Fruit fly (Drosophila melanogaster) whole organism, embryonic: ENCODE results near the gene HIPP1.

Experiments used
- Blimp-1 ChIP-seq: fragments of 200-800 bp; sonication (Bioruptor generic); optimal IDR thresholded peaks from 3 replicates; lab custom pipeline; 2018; ENCODE audit warnings: missing biosample characterization, missing genetic modification characterization, mild to moderate bottlenecking, moderate library complexity, missing genetic modification reagents
- C15 ChIP-seq: fragments of 200-800 bp; sonication (Bioruptor generic); IDR thresholded peaks from 3 replicates; pipeline ENCODE4 v1.3.6; 2022; ENCODE audit warnings: missing biosample characterization, missing genetic modification characterization
- CG10543 ChIP-seq: fragments of 200-800 bp; sonication (Bioruptor generic); optimal IDR thresholded peaks from 3 replicates; lab custom pipeline; 2017; ENCODE audit warnings: missing biosample characterization, mild to moderate bottlenecking, missing genetic modification characterization, moderate library complexity
- CG11398 ChIP-seq: fragments of 200-800 bp; sonication (Bioruptor generic); optimal IDR thresholded peaks from 2 replicates; lab custom pipeline; 2016; ENCODE audit warnings: missing biosample characterization, missing genetic modification characterization
- CG11456 ChIP-seq: fragments of 200-800 bp; sonication (Bioruptor generic); IDR thresholded peaks from 3 replicates; pipeline ENCODE4 v1.3.6; 2022; ENCODE audit warnings: missing biosample characterization, missing genetic modification characterization
- CG12659 ChIP-seq: fragments of 200-800 bp; sonication (Bioruptor generic); optimal IDR thresholded peaks from 3 replicates; lab custom pipeline; 2017; ENCODE audit warnings: mild to moderate bottlenecking, missing biosample characterization, missing genetic modification reagents, missing genetic modification characterization
- CG13775 ChIP-seq: fragments of 200-800 bp; sonication (Bioruptor generic); optimal IDR thresholded peaks from 3 replicates; lab custom pipeline; 2017; ENCODE audit warnings: missing biosample characterization, mild to moderate bottlenecking, missing genetic modification characterization
- CG13894 ChIP-seq: fragments of 200-800 bp; sonication (Bioruptor generic); optimal IDR thresholded peaks from 3 replicates; lab custom pipeline; 2018; ENCODE audit warnings: missing biosample characterization, mild to moderate bottlenecking, missing genetic modification characterization, moderate library complexity
- CG15514 ChIP-seq: fragments of 200-800 bp; sonication (Bioruptor generic); optimal IDR thresholded peaks from 3 replicates; lab custom pipeline; 2017; ENCODE audit warnings: missing biosample characterization, missing genetic modification characterization, mild to moderate bottlenecking, moderate library complexity, missing genetic modification reagents
- CG17186 ChIP-seq: fragments of 200-800 bp; sonication (Bioruptor generic); optimal IDR thresholded peaks from 3 replicates; lab custom pipeline; 2017; ENCODE audit warnings: missing biosample characterization, missing genetic modification reagents, missing genetic modification characterization
- CG17912 ChIP-seq: fragments of 200-800 bp; sonication (Bioruptor generic); optimal IDR thresholded peaks from 2 replicates; lab custom pipeline; 2018; ENCODE audit warnings: missing biosample characterization, mild to moderate bottlenecking, missing genetic modification characterization
- CG18011 ChIP-seq: fragments of 200-800 bp; sonication (Bioruptor generic); optimal IDR thresholded peaks from 2 replicates; lab custom pipeline; 2017; ENCODE audit warnings: missing biosample characterization, missing genetic modification characterization, mild to moderate bottlenecking, moderate library complexity, missing genotype
- CG3281 ChIP-seq: fragments of 200-800 bp; sonication (Bioruptor generic); optimal IDR thresholded peaks from 3 replicates; lab custom pipeline; 2017; ENCODE audit warnings: missing biosample characterization, mild to moderate bottlenecking, missing genetic modification characterization
- CG43689 ChIP-seq: fragments of 200-800 bp; sonication (Bioruptor generic); IDR thresholded peaks from 2 replicates; pipeline ENCODE4 v1.3.6; 2022; ENCODE audit warnings: missing biosample characterization, missing genetic modification characterization
- CG8290 ChIP-seq, 3 experiments: fragments of 200-800 bp; sonication (Bioruptor generic); optimal IDR thresholded peaks; 2 replicates each; lab custom pipeline; 2016 to 2019; ENCODE audit warnings: missing biosample characterization in 3 of 3, missing genetic modification characterization in 3 of 3, mild to moderate bottlenecking in 2 of 3, moderate library complexity in 1 of 3
- Dp ChIP-seq: fragments of 200-800 bp; sonication (Bioruptor generic); optimal IDR thresholded peaks from 2 replicates; lab custom pipeline; 2018; ENCODE audit warnings: missing biosample characterization, mild to moderate bottlenecking, missing genetic modification characterization, moderate library complexity
- ERR ChIP-seq: fragments of 200-800 bp; sonication (Bioruptor generic); optimal IDR thresholded peaks from 2 replicates; lab custom pipeline; 2016; ENCODE audit warnings: missing biosample characterization, missing genetic modification characterization
- Fer1 ChIP-seq: fragments of 200-800 bp; sonication (Bioruptor generic); optimal IDR thresholded peaks from 2 replicates; lab custom pipeline; 2017; ENCODE audit warnings: missing biosample characterization, mild to moderate bottlenecking, missing genetic modification characterization
- HLH3B ChIP-seq: fragments of 200-800 bp; sonication (Bioruptor generic); IDR thresholded peaks from 2 replicates; pipeline ENCODE4 v1.3.6; 2022; ENCODE audit warnings: missing biosample characterization, missing genetic modification characterization
- Hmr ChIP-seq: fragments of 200-800 bp; sonication (Bioruptor generic); optimal IDR thresholded peaks from 3 replicates; lab custom pipeline; 2017; ENCODE audit warnings: mild to moderate bottlenecking, missing biosample characterization, missing genetic modification reagents, missing genetic modification characterization
- Jarid2 ChIP-seq: fragments of 200-800 bp; sonication (Bioruptor generic); optimal IDR thresholded peaks from 3 replicates; lab custom pipeline; 2017; ENCODE audit warnings: mild to moderate bottlenecking, missing biosample characterization, missing genetic modification reagents, missing genetic modification characterization
- MBD-R2 ChIP-seq: fragments of 200-800 bp; sonication (Bioruptor generic); IDR thresholded peaks from 2 replicates; pipeline ENCODE4 v1.3.6; 2022; ENCODE audit warnings: missing biosample characterization, missing genetic modification characterization
- Nf-YB ChIP-seq: fragments of 200-800 bp; sonication (Bioruptor generic); optimal IDR thresholded peaks from 3 replicates; lab custom pipeline; 2019; ENCODE audit warnings: missing biosample characterization, mild to moderate bottlenecking, missing genetic modification characterization, moderate library complexity
- Oli ChIP-seq: fragments of 200-800 bp; sonication (Bioruptor generic); optimal IDR thresholded peaks from 2 replicates; lab custom pipeline; 2018; ENCODE audit warnings: missing biosample characterization, mild to moderate bottlenecking, missing genetic modification characterization, moderate library complexity
- Opbp ChIP-seq: fragments of 200-800 bp; sonication (Bioruptor generic); IDR thresholded peaks from 3 replicates; pipeline ENCODE4 v1.3.6; 2022; ENCODE audit warnings: missing biosample characterization, missing genetic modification characterization; ENCODE audit not compliant: partially characterized antibody
- Pdp1 ChIP-seq, 2 experiments: fragments of 200-800 bp; sonication (Bioruptor generic); optimal IDR thresholded peaks; 3 replicates each; lab custom pipeline; 2016; ENCODE audit warnings: missing biosample characterization in 2 of 2, missing genetic modification characterization in 2 of 2, mild to moderate bottlenecking in 1 of 2, moderate library complexity in 1 of 2
- Ravus ChIP-seq: fragments of 200-800 bp; sonication (Bioruptor generic); IDR thresholded peaks from 2 replicates; pipeline ENCODE4 v1.3.6; 2022; ENCODE audit warnings: missing biosample characterization, missing genetic modification characterization
- Rfx ChIP-seq: fragments of 200-800 bp; sonication (Bioruptor generic); IDR thresholded peaks from 2 replicates; pipeline ENCODE4 v1.3.6; 2022; ENCODE audit warnings: missing biosample characterization, missing genetic modification characterization
- Sin3A ChIP-seq: fragments of >200 bp; optimal IDR thresholded peaks from 2 replicates; lab custom pipeline; 2018
- Sox100B ChIP-seq: fragments of 200-800 bp; sonication (Bioruptor generic); optimal IDR thresholded peaks from 3 replicates; lab custom pipeline; 2018; ENCODE audit warnings: missing biosample characterization, mild to moderate bottlenecking, missing genetic modification characterization
- Sry-β ChIP-seq: fragments of 200-800 bp; sonication (Bioruptor generic); optimal IDR thresholded peaks from 2 replicates; lab custom pipeline; 2018; ENCODE audit warnings: missing biosample characterization, mild to moderate bottlenecking, missing genetic modification characterization, moderate library complexity
- ato ChIP-seq: fragments of 200-800 bp; sonication (Bioruptor generic); IDR thresholded peaks from 2 replicates; pipeline ENCODE4 v1.3.6; 2022; ENCODE audit warnings: missing biosample characterization, missing genetic modification characterization; ENCODE audit not compliant: partially characterized antibody
- bbx ChIP-seq: fragments of 200-800 bp; sonication (Bioruptor generic); IDR thresholded peaks from 2 replicates; pipeline ENCODE4 v1.3.6; 2022; ENCODE audit warnings: missing biosample characterization, missing genetic modification characterization; ENCODE audit not compliant: partially characterized antibody
- crc ChIP-seq: fragments of 200-800 bp; sonication (Bioruptor generic); optimal IDR thresholded peaks from 2 replicates; lab custom pipeline; 2016; ENCODE audit warnings: missing biosample characterization, missing genetic modification characterization
- crp ChIP-seq, 2 experiments: fragments of 200-800 bp; sonication (Bioruptor generic); optimal IDR thresholded peaks; 2 replicates in 1 of 2; 3 replicates in 1 of 2; lab custom pipeline; 2017; ENCODE audit warnings: missing biosample characterization in 2 of 2, missing genetic modification characterization in 2 of 2, mild to moderate bottlenecking in 1 of 2, moderate library complexity in 1 of 2
- exex ChIP-seq: fragments of 200-800 bp; sonication (Bioruptor generic); optimal IDR thresholded peaks from 4 replicates; lab custom pipeline; 2018; ENCODE audit warnings: missing biosample characterization, mild to moderate bottlenecking, missing genetic modification characterization, moderate library complexity
- gsb ChIP-seq: fragments of 200-800 bp; sonication (Bioruptor generic); IDR thresholded peaks from 2 replicates; pipeline ENCODE4 v1.3.6; 2022; ENCODE audit warnings: missing biosample characterization, missing genetic modification characterization
- ham ChIP-seq: fragments of 200-800 bp; sonication (Bioruptor generic); IDR thresholded peaks from 2 replicates; pipeline ENCODE4 v1.3.6; 2022; ENCODE audit warnings: missing biosample characterization, missing genetic modification characterization
- hbn ChIP-seq: fragments of 200-800 bp; sonication (Bioruptor generic); IDR thresholded peaks from 2 replicates; pipeline ENCODE4 v1.3.6; 2022; ENCODE audit warnings: missing biosample characterization, missing genetic modification characterization; ENCODE audit not compliant: partially characterized antibody
- jing ChIP-seq: fragments of 200-800 bp; sonication (Bioruptor generic); optimal IDR thresholded peaks from 2 replicates; lab custom pipeline; 2018; ENCODE audit warnings: missing biosample characterization, mild to moderate bottlenecking, missing genetic modification characterization
- jumu ChIP-seq: fragments of 200-800 bp; sonication (Bioruptor generic); optimal IDR thresholded peaks from 3 replicates; lab custom pipeline; 2016; ENCODE audit warnings: missing biosample characterization, missing genetic modification characterization
- lab ChIP-seq: fragments of 200-800 bp; sonication (Bioruptor generic); optimal IDR thresholded peaks from 3 replicates; lab custom pipeline; 2017; ENCODE audit warnings: missing biosample characterization, missing genetic modification characterization, mild to moderate bottlenecking, moderate library complexity, missing genetic modification reagents
- lilli ChIP-seq: fragments of 200-800 bp; sonication (Bioruptor generic); optimal IDR thresholded peaks from 3 replicates; lab custom pipeline; 2016; ENCODE audit warnings: missing biosample characterization, missing genetic modification characterization
- nerfin-1 ChIP-seq: fragments of 200-800 bp; sonication (Bioruptor generic); optimal IDR thresholded peaks from 3 replicates; lab custom pipeline; 2019; ENCODE audit warnings: missing biosample characterization, mild to moderate bottlenecking, missing genetic modification characterization, moderate library complexity
- schlank ChIP-seq: fragments of 200-800 bp; sonication (Bioruptor generic); optimal IDR thresholded peaks from 2 replicates; lab custom pipeline; 2018; ENCODE audit warnings: missing biosample characterization, mild to moderate bottlenecking, missing genetic modification characterization
- sens ChIP-seq: fragments of 200-800 bp; sonication (Bioruptor generic); peaks from one replicate; lab custom pipeline; 2016; ENCODE audit warnings: missing biosample characterization, missing genetic modification characterization
- slou ChIP-seq: fragments of 200-800 bp; sonication (Bioruptor generic); optimal IDR thresholded peaks from 3 replicates; lab custom pipeline; 2016; ENCODE audit warnings: missing biosample characterization, missing genetic modification characterization
- slp2 ChIP-seq: fragments of 200-800 bp; sonication (Bioruptor generic); optimal IDR thresholded peaks from 2 replicates; lab custom pipeline; 2016; ENCODE audit warnings: missing biosample characterization, missing genetic modification characterization
- tio ChIP-seq: fragments of 200-800 bp; sonication (Bioruptor generic); optimal IDR thresholded peaks from 2 replicates; lab custom pipeline; 2017; ENCODE audit warnings: missing biosample characterization, missing genetic modification characterization, inconsistent platforms
- yki ChIP-seq: fragments of >200 bp; optimal IDR thresholded peaks from 3 replicates; lab custom pipeline; 2018

Gene HIPP1

dm6 chr3L:20837040-20837830, 27.8 kb downstream of the HIPP1 start, which contains the start of gene CG13255 (continued):
- no peak for TF ChIP-seq Dp (GFP tag; lab: Kevin White, UChicago)
- TF ChIP-seq CG11398 = peak; percentile 26
- peak; percentile 48 for TF ChIP-seq Fer1
- peak; percentile 78; the same call in 2 of the 3 replicates for TF ChIP-seq CG11456
- no peak for TF ChIP-seq CG17186 (GFP tag; lab: Kevin White, UChicago)
- TF ChIP-seq ato (GFP tag; lab: Robert Waterston, UW) = no peak
- no peak for TF ChIP-seq nerfin-1
- peak; percentile 14 for TF ChIP-seq slp2 (GFP tag; lab: Kevin White, UChicago)
- no peak for TF ChIP-seq Sry-β (GFP tag; lab: Kevin White, UChicago)
- TF ChIP-seq Rfx (GFP tag; lab: Robert Waterston, UW) = peak; percentile 60
- peak; percentile 49 for TF ChIP-seq CG13775
- TF ChIP-seq CG17912 (GFP tag; lab: Kevin White, UChicago) = no peak
- TF ChIP-seq schlank = no peak
- peak; percentile 3 for TF ChIP-seq CG15514
- TF ChIP-seq gsb (GFP tag; lab: Robert Waterston, UW) = no peak
- no peak for TF ChIP-seq Nf-YB (GFP tag; lab: Kevin White, UChicago)
- peak; percentile 48 for TF ChIP-seq CG10543 (GFP tag; lab: Kevin White, UChicago)
- TF ChIP-seq Sin3A (lab: Kevin White, UChicago) = no peak
- peak; percentile 13 for TF ChIP-seq jumu (GFP tag; lab: Kevin White, UChicago)
- no peak for TF ChIP-seq bbx (GFP tag; lab: Robert Waterston, UW)
- peak; percentile 21 for TF ChIP-seq CG18011 (GFP tag; lab: Kevin White, UChicago)
- TF ChIP-seq lab = peak; percentile 52
- peak; percentile 70 for TF ChIP-seq Hmr (GFP tag; lab: Kevin White, UChicago)
- peak; percentile 54 for TF ChIP-seq sens (GFP tag; lab: Kevin White, UChicago)
- peak; percentile 61 for TF ChIP-seq Sox100B (GFP tag; lab: Kevin White, UChicago)
- peak; percentile 69 for TF ChIP-seq CG3281
- TF ChIP-seq lilli (GFP tag; lab: Kevin White, UChicago) = peak; percentile 59
- TF ChIP-seq CG12659 (GFP tag; lab: Kevin White, UChicago) = peak; percentile 55
- TF ChIP-seq CG13894 = no peak
- TF ChIP-seq Opbp = no peak
- TF ChIP-seq Oli (tag; lab: Kevin White, UChicago) = peak; percentile 58
- TF ChIP-seq hbn (GFP tag; lab: Robert Waterston, UW) = no peak

- TF ChIP-seq Blimp-1 (GFP tag; lab: Kevin White, UChicago) (no peak), crc (GFP tag; lab: Kevin White, UChicago) (no peak), slou (GFP tag; lab: Kevin White, UChicago) (no peak), HLH3B (GFP tag; lab: Robert Waterston, UW) (no peak), exex (tag; lab: Kevin White, UChicago) (peak; percentile 66), jing (GFP tag; lab: Kevin White, UChicago) (no peak), yki (no peak), CG43689 (GFP tag; lab: Robert Waterston, UW) (no peak), ham (GFP tag; lab: Robert Waterston, UW) (no peak), tio (GFP tag; lab: Kevin White, UChicago) (no peak), crp (GFP tag; optimal IDR thresholded peaks at IDR 0.05; lab: Kevin White, UChicago) (no peak), Pdp1 (GFP tag; optimal IDR thresholded peaks at IDR 0.05; lab: Kevin White, UChicago) (peak in 1 of 2 experiments; percentile 89), Ravus (GFP tag; lab: Robert Waterston, UW) (no peak), CG8290 (GFP tag; optimal IDR thresholded peaks at IDR 0.05; lab: Kevin White, UChicago) (no peak), CG8290 (tag; optimal IDR thresholded peaks at IDR 0.05; lab: Kevin White, UChicago) (peak in 1 of 2 experiments; percentile 1), MBD-R2 (GFP tag; lab: Robert Waterston, UW) (no peak), Jarid2 (GFP tag; lab: Kevin White, UChicago) (peak; percentile 42), ERR (GFP tag; lab: Kevin White, UChicago) (no peak), C15 (GFP tag; lab: Robert Waterston, UW) (no peak)
These were observed 28.4 kb downstream of the HIPP1 start for dm6 chr3L:20837831-20838301.
